Fruit fly (Drosophila melanogaster): Measurements from ENCODE around the gene wwk.
A peak's percentile ranks its signal among the peaks of the same experiment; 100 is the strongest.

Gene wwk

DNA sequence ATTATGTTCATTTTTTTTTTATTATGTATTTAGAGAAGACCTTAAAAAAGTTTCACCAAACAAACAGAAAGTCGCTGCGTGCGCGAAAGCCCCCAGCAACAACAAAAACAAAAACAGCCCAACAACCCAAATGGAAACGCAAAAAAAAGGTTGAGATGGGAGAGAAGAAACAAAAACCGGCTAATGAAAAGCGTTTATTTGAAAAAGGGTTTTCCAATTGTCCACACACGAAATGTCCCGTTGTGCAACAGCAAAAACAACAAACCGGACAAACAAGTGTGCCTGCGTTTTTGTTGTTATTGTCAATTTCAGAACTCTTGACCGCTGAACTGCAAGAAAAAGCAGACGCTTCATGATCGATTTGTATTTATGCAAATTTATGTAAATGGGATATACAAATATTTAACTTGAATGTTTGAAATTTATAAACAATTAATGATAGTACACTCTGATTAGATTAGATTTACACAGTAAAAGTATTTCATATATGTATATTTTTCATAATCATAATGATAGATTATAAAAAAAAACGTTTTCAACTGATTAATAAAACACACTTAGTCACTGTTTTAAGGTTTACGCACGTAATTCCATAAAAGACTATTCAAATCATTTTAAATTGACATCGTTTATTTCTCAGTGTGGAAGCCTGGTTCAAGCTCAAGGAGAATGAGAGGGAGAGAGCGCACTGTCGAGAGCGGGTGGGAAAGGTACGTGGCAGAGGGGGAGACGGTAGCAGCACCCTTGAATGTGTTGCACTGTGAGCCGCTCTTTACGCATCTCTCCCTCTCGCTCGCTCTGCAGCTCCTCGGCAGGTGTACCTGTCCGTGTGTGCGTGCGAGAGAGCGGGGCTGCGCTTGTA lies 18.0 kb upstream of the wwk start (continued):
- TF ChIP-seq CG6276 (GFP tag; optimal IDR thresholded peaks at IDR 0.05) (peak; percentile 86), OdsH (GFP tag; optimal IDR thresholded peaks at IDR 0.05) (peak; percentile 87), Met (GFP tag; optimal IDR thresholded peaks at IDR 0.05) (peak; percentile 84), CG4318 (GFP tag; optimal IDR thresholded peaks at IDR 0.05) (peak; percentile 72), Sox15 (GFP tag; optimal IDR thresholded peaks at IDR 0.05) (peak; percentile 69), Ets96B (tag; optimal IDR thresholded peaks at IDR 0.05) (peak; percentile 84), CG15336 (GFP tag; IDR thresholded peaks at IDR 0.05) (peak; percentile 94), Smox (GFP tag; optimal IDR thresholded peaks at IDR 0.05) (peak; percentile 79), CG8632 (GFP tag; optimal IDR thresholded peaks at IDR 0.05) (peak; percentile 85), Ets21C (GFP tag; optimal IDR thresholded peaks at IDR 0.05) (peak; percentile 1), Eip75B (GFP tag; optimal IDR thresholded peaks at IDR 0.05) (peak; percentile 72), Hr38 (GFP tag; optimal IDR thresholded peaks at IDR 0.05) (no peak), CG3032 (tag; optimal IDR thresholded peaks at IDR 0.05) (peak; percentile 87), Hr4 (GFP tag; optimal IDR thresholded peaks at IDR 0.05) (peak; percentile 83), CG1621 (tag; optimal IDR thresholded peaks at IDR 0.05) (peak; percentile 52), CG8319 (GFP tag; optimal IDR thresholded peaks at IDR 0.05) (peak; percentile 76), Lpt (GFP tag; optimal IDR thresholded peaks at IDR 0.05) (peak; percentile 78), CG3919 (GFP tag; optimal IDR thresholded peaks at IDR 0.05) (peak; percentile 91), dsx (GFP tag; optimal IDR thresholded peaks at IDR 0.05; ENCODE audit: poor library complexity, severe bottlenecking) (peak; percentile 73), dac (GFP tag; optimal IDR thresholded peaks at IDR 0.05) (peak; percentile 64), CG10669 (GFP tag; optimal IDR thresholded peaks at IDR 0.05) (peak; percentile 84), Eip78C (GFP tag) (peak; percentile 98), CG11902 (GFP tag; optimal IDR thresholded peaks at IDR 0.05) (peak; percentile 77), CG31627 (GFP tag; optimal IDR thresholded peaks at IDR 0.05) (peak; percentile 67), CG6163 (GFP tag; IDR thresholded peaks at IDR 0.05) (peak; percentile 89; the same call in 2 of the 3 replicates), Eip93F (GFP tag; optimal IDR thresholded peaks at IDR 0.05) (peak; percentile 67), CG6808 (GFP tag; optimal IDR thresholded peaks at IDR 0.05) (peak; percentile 90)

DNA sequence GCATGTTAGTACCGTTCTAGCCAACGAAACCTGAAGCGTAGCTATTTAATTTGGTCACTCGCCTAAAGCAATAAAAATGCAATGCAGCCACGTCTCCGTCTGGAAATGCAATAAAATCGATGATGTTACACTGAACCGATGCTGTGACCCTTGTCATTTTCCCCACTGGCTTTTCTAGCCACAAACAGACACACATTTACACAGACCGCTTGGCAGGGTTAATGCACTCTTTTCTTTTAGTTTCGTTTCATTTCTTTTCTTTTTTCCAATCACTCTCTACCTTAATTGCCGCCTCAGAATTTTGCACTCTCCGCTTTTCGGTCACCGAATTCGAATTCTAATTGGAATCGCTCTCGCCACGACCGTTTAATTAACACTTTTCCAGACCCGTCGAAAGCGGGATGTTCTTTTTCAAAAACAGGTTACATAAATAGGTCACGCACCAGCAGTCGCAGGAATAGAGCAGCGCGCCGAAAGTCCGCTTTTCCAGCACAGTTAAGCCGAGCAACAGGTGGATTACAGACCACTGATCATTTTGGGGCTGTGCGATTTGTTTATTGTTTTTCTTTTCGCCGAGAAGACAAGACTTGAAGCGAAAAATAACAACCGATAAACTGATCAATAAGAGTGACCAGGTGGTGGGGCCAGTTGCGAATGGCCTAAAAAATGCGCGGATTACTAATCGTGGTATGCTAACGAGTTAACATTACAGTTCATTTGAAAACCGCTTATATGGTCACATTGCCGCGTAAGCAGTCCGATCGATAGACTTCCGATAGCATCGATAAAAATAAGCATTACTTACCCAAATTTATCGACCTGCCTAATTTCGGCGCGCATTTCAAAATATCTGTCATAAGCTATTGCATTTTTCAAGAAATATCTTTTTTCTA lies 17.1 kb upstream of the wwk start, which contains the start of gene ck:
Gene ck (minus strand): TSS at position 638 of the 893 bp plus-strand sequence.
- TF ChIP-seq Eip75B (GFP tag; optimal IDR thresholded peaks at IDR 0.05) (peak; percentile 48), CG8119 (GFP tag; IDR thresholded peaks at IDR 0.05) (0 out of 3 replicates have a peak, but pooled peaks have one; percentile 12), Hr39 (GFP tag; optimal IDR thresholded peaks at IDR 0.05) (no peak), salr (GFP tag; optimal IDR thresholded peaks at IDR 0.05) (no peak), Sox15 (GFP tag; optimal IDR thresholded peaks at IDR 0.05) (no peak), topi (GFP tag; optimal IDR thresholded peaks at IDR 0.05) (no peak), dac (GFP tag; optimal IDR thresholded peaks at IDR 0.05) (no peak), dsx (GFP tag; optimal IDR thresholded peaks at IDR 0.05; ENCODE audit: poor library complexity, severe bottlenecking) (no peak), CG10631 (GFP tag; optimal IDR thresholded peaks at IDR 0.05) (no peak), CG9139 (GFP tag; optimal IDR thresholded peaks at IDR 0.05) (no peak), svp (GFP tag) (peak; percentile 48), Eip78C (GFP tag) (peak; percentile 31), CG11294 (GFP tag; IDR thresholded peaks at IDR 0.05) (no peak), OdsH (GFP tag; optimal IDR thresholded peaks at IDR 0.05) (no peak)

DNA sequence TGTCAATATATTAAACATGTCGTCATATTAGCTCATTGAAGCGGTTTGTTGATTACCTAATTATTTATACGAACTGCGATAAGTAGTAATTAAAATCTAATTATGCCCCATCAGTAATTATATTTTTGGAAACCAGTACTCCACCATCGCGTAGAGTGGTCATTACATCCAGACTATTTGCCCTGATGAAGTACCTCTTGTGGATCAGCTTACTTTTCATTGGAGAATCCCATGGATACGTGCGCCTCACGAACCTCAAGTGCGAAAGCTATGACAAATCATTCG lies 16.5 kb upstream of the wwk start, which contains the start of gene CG33679:
Gene CG33679 (plus strand): TSS at position 186 of the 285 bp plus-strand sequence.
- no peak for TF ChIP-seq CG31627 (GFP tag; optimal IDR thresholded peaks at IDR 0.05)
- TF ChIP-seq lz (GFP tag; optimal IDR thresholded peaks at IDR 0.05), result no peak
- TF ChIP-seq esn (GFP tag; optimal IDR thresholded peaks at IDR 0.05), result no peak
- no peak for TF ChIP-seq CG34406 (GFP tag; optimal IDR thresholded peaks at IDR 0.05)
- TF ChIP-seq eg (GFP tag; IDR thresholded peaks at IDR 0.05), result no peak
- TF ChIP-seq salr (GFP tag; optimal IDR thresholded peaks at IDR 0.05), result no peak
- TF ChIP-seq CG6854 (GFP tag; optimal IDR thresholded peaks at IDR 0.05), result no peak
- no peak for TF ChIP-seq CG11902 (GFP tag; optimal IDR thresholded peaks at IDR 0.05)
- no peak for TF ChIP-seq Met (GFP tag; optimal IDR thresholded peaks at IDR 0.05)
- no peak for TF ChIP-seq fkh (GFP tag; optimal IDR thresholded peaks at IDR 0.05)
- TF ChIP-seq fd85E (GFP tag; optimal IDR thresholded peaks at IDR 0.05), result no peak
- TF ChIP-seq CG6808 (GFP tag; optimal IDR thresholded peaks at IDR 0.05), result no peak
- TF ChIP-seq CG6792 (GFP tag; optimal IDR thresholded peaks at IDR 0.05), result no peak
- TF ChIP-seq CG8632 (GFP tag; optimal IDR thresholded peaks at IDR 0.05), result no peak
- no peak for TF ChIP-seq Hr39 (GFP tag; optimal IDR thresholded peaks at IDR 0.05)
- TF ChIP-seq Sox15 (GFP tag; optimal IDR thresholded peaks at IDR 0.05), result no peak
- TF ChIP-seq CG10631 (GFP tag; optimal IDR thresholded peaks at IDR 0.05), result no peak
- no peak for TF ChIP-seq achi (GFP tag; optimal IDR thresholded peaks at IDR 0.05)
- no peak for TF ChIP-seq Ets21C (GFP tag; optimal IDR thresholded peaks at IDR 0.05)
- no peak for TF ChIP-seq Sox102F (GFP tag; optimal IDR thresholded peaks at IDR 0.05)
